Fruit fly (Drosophila melanogaster) whole organism, embryonic: ENCODE results near the gene RpL8.

Experiments
- Antp ChIP-seq: fragments of 200-800 bp; sonication (Bioruptor generic); optimal IDR thresholded peaks from 3 replicates; lab custom pipeline; 2016; ENCODE audit warnings: missing biosample characterization, missing genetic modification characterization
- CG10209 ChIP-seq: fragments of 200-800 bp; sonication (Bioruptor generic); optimal IDR thresholded peaks from 3 replicates; lab custom pipeline; 2017; ENCODE audit warnings: missing biosample characterization, mild to moderate bottlenecking, missing genetic modification characterization, missing genetic modification reagents
- CG10431 ChIP-seq: fragments of 200-800 bp; sonication (Bioruptor generic); optimal IDR thresholded peaks from 3 replicates; lab custom pipeline; 2018; ENCODE audit warnings: missing biosample characterization, mild to moderate bottlenecking, missing genetic modification characterization
- CG10462 ChIP-seq: fragments of 200-800 bp; sonication (Bioruptor generic); optimal IDR thresholded peaks from 2 replicates; lab custom pipeline; 2016; ENCODE audit warnings: missing biosample characterization, missing genetic modification characterization
- CG10565 ChIP-seq: fragments of 200-800 bp; sonication (Bioruptor generic); optimal IDR thresholded peaks from 3 replicates; lab custom pipeline; 2016; ENCODE audit warnings: missing biosample characterization, mild to moderate bottlenecking, missing genetic modification characterization
- CG11085 ChIP-seq: fragments of 200-800 bp; sonication (Bioruptor generic); IDR thresholded peaks from 2 replicates; pipeline ENCODE4 v1.3.6; 2022; ENCODE audit warnings: missing biosample characterization, missing genetic modification characterization
- CG11696 ChIP-seq: fragments of 200-800 bp; sonication (Bioruptor generic); IDR thresholded peaks from 2 replicates; pipeline ENCODE4 v1.3.6; 2022; ENCODE audit warnings: missing biosample characterization, missing genetic modification characterization
- CG12104 ChIP-seq: fragments of 200-800 bp; sonication (Bioruptor generic); optimal IDR thresholded peaks from 3 replicates; lab custom pipeline; 2016; ENCODE audit warnings: missing biosample characterization, missing genetic modification characterization
- CG14860 ChIP-seq: fragments of 200-800 bp; sonication (Bioruptor generic); IDR thresholded peaks from 3 replicates; pipeline ENCODE4 v1.3.6; 2022; ENCODE audit warnings: missing biosample characterization, missing genetic modification characterization; ENCODE audit not compliant: partially characterized antibody
- CG31224 ChIP-seq: fragments of 200-800 bp; sonication (Bioruptor generic); IDR thresholded peaks from 2 replicates; pipeline ENCODE4 v1.3.6; 2022; ENCODE audit warnings: missing biosample characterization, missing genetic modification characterization
- CG31388 ChIP-seq: fragments of 200-800 bp; sonication (Bioruptor generic); optimal IDR thresholded peaks from 2 replicates; lab custom pipeline; 2016; ENCODE audit warnings: missing biosample characterization, missing genetic modification characterization
- CG33557 ChIP-seq: fragments of 200-800 bp; sonication (Bioruptor generic); optimal IDR thresholded peaks from 2 replicates; lab custom pipeline; 2019; ENCODE audit warnings: missing biosample characterization, mild to moderate bottlenecking, missing genetic modification characterization, moderate library complexity
- CG3407 ChIP-seq: fragments of 200-800 bp; sonication (Bioruptor generic); optimal IDR thresholded peaks from 2 replicates; lab custom pipeline; 2018; ENCODE audit warnings: missing biosample characterization, mild to moderate bottlenecking, missing genetic modification characterization
- CG4282 ChIP-seq: fragments of 200-800 bp; sonication (Bioruptor generic); optimal IDR thresholded peaks from 2 replicates; lab custom pipeline; 2016; ENCODE audit warnings: missing biosample characterization, missing genetic modification characterization
- CG4328 ChIP-seq: fragments of 200-800 bp; sonication (Bioruptor generic); optimal IDR thresholded peaks from 3 replicates; lab custom pipeline; 2017; ENCODE audit warnings: missing biosample characterization, missing genetic modification reagents, missing genetic modification characterization
- CG43689 ChIP-seq: fragments of 200-800 bp; sonication (Bioruptor generic); IDR thresholded peaks from 2 replicates; pipeline ENCODE4 v1.3.6; 2022; ENCODE audit warnings: missing biosample characterization, missing genetic modification characterization
- CG4854 ChIP-seq: fragments of 200-800 bp; sonication (Bioruptor generic); optimal IDR thresholded peaks from 2 replicates; lab custom pipeline; 2016; ENCODE audit warnings: missing biosample characterization, missing genetic modification characterization, inconsistent platforms
- CG6765 ChIP-seq: fragments of 200-800 bp; sonication (Bioruptor generic); optimal IDR thresholded peaks from 3 replicates; lab custom pipeline; 2017; ENCODE audit warnings: missing biosample characterization, mild to moderate bottlenecking, missing genetic modification characterization
- CG7357 ChIP-seq: fragments of 200-800 bp; sonication (Bioruptor generic); IDR thresholded peaks from 3 replicates; pipeline ENCODE4 v1.3.6; 2022; ENCODE audit warnings: missing biosample characterization, missing genetic modification characterization
- CG7372 ChIP-seq: fragments of 200-800 bp; sonication (Bioruptor generic); IDR thresholded peaks from 2 replicates; pipeline ENCODE4 v1.3.6; 2022; ENCODE audit warnings: missing biosample characterization, missing genetic modification characterization
- CG9609 ChIP-seq: fragments of 200-800 bp; sonication (Bioruptor generic); optimal IDR thresholded peaks from 3 replicates; lab custom pipeline; 2016; ENCODE audit warnings: missing biosample characterization, missing genetic modification characterization
- CHES-1-like ChIP-seq: fragments of 200-800 bp; sonication (Bioruptor generic); optimal IDR thresholded peaks from 2 replicates; lab custom pipeline; 2016; ENCODE audit warnings: missing biosample characterization, missing genetic modification characterization
- CkIIα-i1 ChIP-seq: fragments of 200-800 bp; sonication (Bioruptor generic); IDR thresholded peaks from 2 replicates; pipeline ENCODE4 v1.3.6; 2022; ENCODE audit warnings: missing biosample characterization, missing genetic modification characterization
- Deaf1 ChIP-seq: fragments of 200-800 bp; optimal IDR thresholded peaks from 3 replicates; lab custom pipeline; 2019; ENCODE audit warnings: missing biosample characterization, mild to moderate bottlenecking, missing genetic modification characterization, moderate library complexity
- Dek ChIP-seq: fragments of 200-800 bp; sonication (Bioruptor generic); optimal IDR thresholded peaks from 3 replicates; lab custom pipeline; 2019; ENCODE audit warnings: missing biosample characterization, mild to moderate bottlenecking, missing genetic modification characterization, moderate library complexity
- Doc2 ChIP-seq: fragments of 200-800 bp; sonication (Bioruptor generic); IDR thresholded peaks from 2 replicates; pipeline ENCODE4 v1.3.6; 2022; ENCODE audit warnings: missing biosample characterization, missing genetic modification characterization
- H2.0 ChIP-seq: fragments of 200-800 bp; sonication (Bioruptor generic); IDR thresholded peaks from 2 replicates; pipeline ENCODE4 v1.3.6; 2022; ENCODE audit warnings: missing biosample characterization, missing genetic modification characterization
- Mad ChIP-seq: fragments of 200-800 bp; sonication (Bioruptor generic); optimal IDR thresholded peaks from 2 replicates; lab custom pipeline; 2016; ENCODE audit warnings: missing biosample characterization, missing genetic modification characterization
- Meics ChIP-seq: fragments of 200-800 bp; sonication (Bioruptor generic); optimal IDR thresholded peaks from 2 replicates; lab custom pipeline; 2017; ENCODE audit warnings: missing biosample characterization, mild to moderate bottlenecking, missing genetic modification characterization
- Mes4 ChIP-seq: fragments of 200-800 bp; sonication (Bioruptor generic); optimal IDR thresholded peaks from 2 replicates; lab custom pipeline; 2016; ENCODE audit warnings: missing biosample characterization, missing genetic modification characterization
- Nf-YB ChIP-seq: fragments of 200-800 bp; sonication (Bioruptor generic); optimal IDR thresholded peaks from 3 replicates; lab custom pipeline; 2019; ENCODE audit warnings: missing biosample characterization, mild to moderate bottlenecking, missing genetic modification characterization, moderate library complexity
- Ptx1 ChIP-seq: fragments of 200-800 bp; sonication (Bioruptor generic); IDR thresholded peaks from 2 replicates; pipeline ENCODE4 v1.3.6; 2022; ENCODE audit warnings: missing biosample characterization, missing genetic modification characterization
- Sox100B ChIP-seq: fragments of 200-800 bp; sonication (Bioruptor generic); optimal IDR thresholded peaks from 3 replicates; lab custom pipeline; 2018; ENCODE audit warnings: missing biosample characterization, mild to moderate bottlenecking, missing genetic modification characterization
- Spps ChIP-seq: fragments of 200-800 bp; sonication (Bioruptor generic); optimal IDR thresholded peaks from 2 replicates; lab custom pipeline; 2018; ENCODE audit warnings: missing biosample characterization, mild to moderate bottlenecking, missing genetic modification characterization
- Ssrp ChIP-seq: fragments of 200-800 bp; sonication (Bioruptor generic); optimal IDR thresholded peaks from 2 replicates; lab custom pipeline; 2018; ENCODE audit warnings: missing biosample characterization, mild to moderate bottlenecking, missing genetic modification characterization, moderate library complexity
- TFAM ChIP-seq: fragments of 200-800 bp; sonication (Bioruptor generic); optimal IDR thresholded peaks from 2 replicates; lab custom pipeline; 2017; ENCODE audit warnings: missing biosample characterization, missing genetic modification characterization, inconsistent platforms
- Tbp ChIP-seq: fragments of >200 bp; optimal IDR thresholded peaks from 2 replicates; lab custom pipeline; 2018; ENCODE audit warnings: missing biosample characterization, missing genetic modification characterization
- Trl ChIP-seq, 3 experiments: fragments of >200 bp in 2 of 3; fragments of 200-800 bp in 1 of 3; sonication (Bioruptor generic) in 1 of 3; optimal IDR thresholded peaks; 2 replicates in 1 of 3; 3 replicates in 2 of 3; lab custom pipeline; 2016 to 2017; ENCODE audit warnings: missing biosample characterization in 1 of 3, missing genetic modification characterization in 1 of 3
- az2 ChIP-seq: fragments of 200-800 bp; sonication (Bioruptor generic); optimal IDR thresholded peaks from 3 replicates; lab custom pipeline; 2016; ENCODE audit warnings: missing biosample characterization, missing genetic modification characterization
- cg ChIP-seq: fragments of 200-800 bp; sonication (Bioruptor generic); optimal IDR thresholded peaks from 3 replicates; lab custom pipeline; 2019; ENCODE audit warnings: missing biosample characterization, mild to moderate bottlenecking, missing genetic modification characterization, moderate library complexity
- chn ChIP-seq: fragments of 200-800 bp; sonication (Bioruptor generic); optimal IDR thresholded peaks from 2 replicates; lab custom pipeline; 2016; ENCODE audit warnings: missing biosample characterization, missing genetic modification characterization
- corto ChIP-seq: fragments of 200-800 bp; sonication (Bioruptor generic); optimal IDR thresholded peaks from 2 replicates; lab custom pipeline; 2016; ENCODE audit warnings: missing biosample characterization, mild to moderate bottlenecking, missing genetic modification characterization, moderate library complexity
- emc ChIP-seq: fragments of 200-800 bp; sonication (Bioruptor generic); optimal IDR thresholded peaks from 2 replicates; lab custom pipeline; 2016; ENCODE audit warnings: missing biosample characterization, missing genetic modification characterization
- esg ChIP-seq: fragments of 200-800 bp; sonication (Bioruptor generic); conservative IDR thresholded peaks from 2 replicates; pipeline ENCODE4 v1.3.6; 2022; ENCODE audit warnings: missing biosample characterization, missing genetic modification characterization
- knrl ChIP-seq: fragments of 200-800 bp; sonication (Bioruptor generic); IDR thresholded peaks from 3 replicates; pipeline ENCODE4 v1.3.6; 2022; ENCODE audit warnings: missing biosample characterization, missing genetic modification characterization; ENCODE audit not compliant: partially characterized antibody
- lilli ChIP-seq: fragments of 200-800 bp; sonication (Bioruptor generic); optimal IDR thresholded peaks from 3 replicates; lab custom pipeline; 2016; ENCODE audit warnings: missing biosample characterization, missing genetic modification characterization
- rib ChIP-seq: fragments of 200-800 bp; sonication (Bioruptor generic); IDR thresholded peaks from 2 replicates; pipeline ENCODE4 v1.3.6; 2022; ENCODE audit warnings: missing biosample characterization, missing genetic modification characterization
- row ChIP-seq: fragments of 200-800 bp; sonication (Bioruptor generic); IDR thresholded peaks from 3 replicates; pipeline ENCODE4 v1.3.6; 2022; ENCODE audit warnings: missing biosample characterization, missing genetic modification characterization
- slp2 ChIP-seq: fragments of 200-800 bp; sonication (Bioruptor generic); optimal IDR thresholded peaks from 2 replicates; lab custom pipeline; 2016; ENCODE audit warnings: missing biosample characterization, missing genetic modification characterization
- tgo ChIP-seq: fragments of 200-800 bp; sonication (Bioruptor generic); IDR thresholded peaks from 3 replicates; pipeline ENCODE4 v1.3.6; 2022; ENCODE audit warnings: missing biosample characterization, missing genetic modification characterization
- toy ChIP-seq: fragments of 200-800 bp; sonication (Bioruptor generic); IDR thresholded peaks from 2 replicates; pipeline ENCODE4 v1.3.6; 2022; ENCODE audit warnings: missing biosample characterization, missing genetic modification characterization
- trem ChIP-seq: fragments of 200-800 bp; optimal IDR thresholded peaks from 3 replicates; lab custom pipeline; 2019; ENCODE audit warnings: missing biosample characterization, mild to moderate bottlenecking, missing genetic modification characterization, moderate library complexity

Gene RpL8

dm6 chr3L:2570269-2570723, 17.0 kb upstream of the RpL8 start (continued):
- TF ChIP-seq CG4328 (no peak), H2.0 (GFP tag; lab: Robert Waterston, UW) (0 out of 2 replicates have a peak, but pooled peaks have one; percentile 22), Sox100B (GFP tag; lab: Kevin White, UChicago) (peak; percentile 46), Antp (GFP tag; lab: Kevin White, UChicago) (no peak), CG6765 (GFP tag; lab: Kevin White, UChicago) (no peak), az2 (GFP tag; lab: Kevin White, UChicago) (peak; percentile 45), trem (tag; lab: Kevin White, UChicago) (peak; percentile 25), tgo (GFP tag; lab: Robert Waterston, UW) (peak; percentile 13; the same call in 1 of the 3 replicates), cg (GFP tag; lab: Kevin White, UChicago) (peak; percentile 54), CHES-1-like (no peak), Tbp (GFP tag; lab: Kevin White, UChicago) (no peak), Ssrp (peak; percentile 47), TFAM (no peak), CG3407 (GFP tag; lab: Kevin White, UChicago) (no peak), emc (no peak), Mes4 (GFP tag; lab: Kevin White, UChicago) (no peak), Nf-YB (peak; percentile 14), CG10462 (GFP tag; lab: Kevin White, UChicago) (no peak), CG9609 (GFP tag; lab: Kevin White, UChicago) (peak; percentile 9), Dek (tag; lab: Kevin White, UChicago) (peak; percentile 0), Doc2 (GFP tag; lab: Robert Waterston, UW) (no peak), Meics (GFP tag; lab: Kevin White, UChicago) (peak; percentile 32), CG11696 (GFP tag; lab: Robert Waterston, UW) (no peak), CG12104 (no peak), CG31388 (no peak), corto (no peak), Mad (GFP tag; lab: Kevin White, UChicago) (no peak), knrl (GFP tag; lab: Robert Waterston, UW) (no peak), esg (GFP tag; lab: Robert Waterston, UW) (0 out of 2 replicates have a peak, but pooled peaks have one; percentile 22), Ptx1 (peak; percentile 48; the same call in 1 of the 2 replicates), Trl (optimal IDR thresholded peaks at IDR 0.05; lab: Kevin White, UChicago) (no peak), Trl (GFP tag; optimal IDR thresholded peaks at IDR 0.05; lab: Kevin White, UChicago) (peak; percentile 18), Spps (peak; percentile 26), CG4282 (no peak), CkIIα-i1 (GFP tag; lab: Robert Waterston, UW) (no peak), chn (GFP tag; lab: Kevin White, UChicago) (no peak), CG14860 (GFP tag; lab: Robert Waterston, UW) (no peak), lilli (GFP tag; lab: Kevin White, UChicago) (peak; percentile 27), CG31224 (GFP tag; lab: Robert Waterston, UW) (no peak), row (GFP tag; lab: Robert Waterston, UW) (peak; percentile 46; the same call in 1 of the 3 replicates), rib (GFP tag; lab: Robert Waterston, UW) (no peak), Deaf1 (tag; lab: Kevin White, UChicago) (no peak), CG7372 (GFP tag; lab: Robert Waterston, UW) (no peak), CG10565 (GFP tag; lab: Kevin White, UChicago) (no peak), slp2 (GFP tag; lab: Kevin White, UChicago) (peak; percentile 26), toy (GFP tag; lab: Robert Waterston, UW) (no peak), CG7357 (no peak), CG10431 (GFP tag; lab: Kevin White, UChicago) (no peak), CG43689 (GFP tag; lab: Robert Waterston, UW) (no peak), CG11085 (GFP tag; lab: Robert Waterston, UW) (no peak), CG33557 (no peak), CG4854 (GFP tag; lab: Kevin White, UChicago) (no peak), CG10209 (GFP tag; lab: Kevin White, UChicago) (peak; percentile 42)
